Fruit fly (Drosophila melanogaster) whole organism, wandering third instar larva: ENCODE measurements around the gene RpL30.

Experiments
- Abd-B ChIP-seq: fragments of >200 bp; optimal IDR thresholded peaks from 2 replicates; lab custom pipeline; 2017; ENCODE audit warnings: missing biosample characterization, missing genetic modification characterization
- CG32264 ChIP-seq: fragments of 200-800 bp; sonication (Bioruptor generic); optimal IDR thresholded peaks from 2 replicates; lab custom pipeline; 2016; ENCODE audit warnings: missing biosample characterization, missing genetic modification characterization
- CG9705 ChIP-seq: fragments of 200-800 bp; sonication (Bioruptor generic); optimal IDR thresholded peaks from 2 replicates; lab custom pipeline; 2018; ENCODE audit warnings: missing biosample characterization, mild to moderate bottlenecking, missing genetic modification characterization
- Dfd ChIP-seq: fragments of >200 bp; optimal IDR thresholded peaks from 2 replicates; lab custom pipeline; 2017; ENCODE audit warnings: missing biosample characterization, missing genetic modification characterization
- Dif ChIP-seq: fragments of 200-275, 200-300 bp; sonication (Bioruptor generic); optimal IDR thresholded peaks from 2 replicates; lab custom pipeline; 2018; ENCODE audit warnings: missing biosample characterization, missing genetic modification characterization; ENCODE audit not compliant: partially characterized antibody
- GATAd ChIP-seq: sonication (Bioruptor generic); optimal IDR thresholded peaks from 2 replicates; lab custom pipeline; 2016; ENCODE audit warnings: missing biosample characterization, missing genetic modification characterization
- HLH106 ChIP-seq: fragments of 200-800 bp; optimal IDR thresholded peaks from 3 replicates; lab custom pipeline; 2019; ENCODE audit warnings: missing biosample characterization, mild to moderate bottlenecking, missing genetic modification characterization, moderate library complexity
- Hnf4 ChIP-seq: fragments of 200-800 bp; sonication (Bioruptor generic); optimal IDR thresholded peaks from 2 replicates; lab custom pipeline; 2016; ENCODE audit warnings: missing biosample characterization, mild to moderate bottlenecking, missing genetic modification characterization
- Hr78 ChIP-seq: fragments of >200 bp; optimal IDR thresholded peaks from 2 replicates; lab custom pipeline; 2017; ENCODE audit warnings: missing biosample characterization, missing genetic modification characterization
- Hr83 ChIP-seq: fragments of 200-300 bp; sonication (Bioruptor generic); optimal IDR thresholded peaks from 2 replicates; lab custom pipeline; 2016; ENCODE audit warnings: missing biosample characterization, mild to moderate bottlenecking, missing genetic modification characterization, moderate library complexity; ENCODE audit not compliant: poor library complexity, severe bottlenecking
- Jra ChIP-seq: sonication (Bioruptor generic); optimal IDR thresholded peaks from 2 replicates; lab custom pipeline; 2016; ENCODE audit warnings: missing biosample characterization, missing genetic modification characterization
- Mio ChIP-seq: sonication (Bioruptor generic); optimal IDR thresholded peaks from 2 replicates; lab custom pipeline; 2016; ENCODE audit warnings: missing biosample characterization, missing genetic modification characterization
- N ChIP-seq: fragments of >200 bp; optimal IDR thresholded peaks from 2 replicates; lab custom pipeline; 2018; ENCODE audit warnings: missing biosample characterization, missing external identifiers, missing genetic modification characterization
- OdsH ChIP-seq: fragments of 200-800 bp; sonication (Bioruptor generic); optimal IDR thresholded peaks from 2 replicates; lab custom pipeline; 2016; ENCODE audit warnings: missing biosample characterization, mild to moderate bottlenecking, missing genetic modification characterization
- Rel ChIP-seq, 2 experiments: fragments of 200-800 bp; sonication (Bioruptor generic) in 1 of 2; optimal IDR thresholded peaks; 2 replicates in 1 of 2; 3 replicates in 1 of 2; lab custom pipeline; 2016 to 2019; ENCODE audit warnings: mild to moderate bottlenecking in 2 of 2, missing biosample characterization in 2 of 2, missing genetic modification characterization in 2 of 2, moderate library complexity in 1 of 2
- Sp1 ChIP-seq: fragments of 200-800 bp; sonication (Bioruptor generic); optimal IDR thresholded peaks from 3 replicates; lab custom pipeline; 2019; ENCODE audit warnings: missing biosample characterization, mild to moderate bottlenecking, missing genetic modification characterization, moderate library complexity
- Vsx2 ChIP-seq: fragments of 200-300, 225-300 bp; sonication (Bioruptor generic); optimal IDR thresholded peaks from 2 replicates; lab custom pipeline; 2018; ENCODE audit warnings: missing biosample characterization, missing genetic modification characterization; ENCODE audit not compliant: partially characterized antibody
- br ChIP-seq: fragments of 200-800 bp; sonication (Bioruptor generic); optimal IDR thresholded peaks from 2 replicates; lab custom pipeline; 2016; ENCODE audit warnings: missing biosample characterization, missing genetic modification characterization
- brk ChIP-seq: fragments of 200-800 bp; sonication (Bioruptor generic); optimal IDR thresholded peaks from 2 replicates; lab custom pipeline; 2016; ENCODE audit warnings: missing biosample characterization, mild to moderate bottlenecking, missing genetic modification characterization
- dl ChIP-seq, 2 experiments: fragments of 175-275, 200-275 bp in 1 of 2; fragments of 200-275 bp in 1 of 2; sonication (Bioruptor generic); optimal IDR thresholded peaks; lab custom pipeline; 2018; ENCODE audit warnings: mild to moderate bottlenecking in 2 of 2, missing biosample characterization in 2 of 2, missing genetic modification characterization in 2 of 2, moderate library complexity in 2 of 2; ENCODE audit not compliant: partially characterized antibody in 2 of 2, insufficient read depth in 1 of 2
- dmrt93B ChIP-seq: fragments of 200-800 bp; sonication (Bioruptor generic); optimal IDR thresholded peaks from 2 replicates; lab custom pipeline; 2018; ENCODE audit warnings: missing biosample characterization, mild to moderate bottlenecking, missing genetic modification characterization
- dsf ChIP-seq: sonication (Bioruptor generic); optimal IDR thresholded peaks from 2 replicates; lab custom pipeline; 2016; ENCODE audit warnings: missing biosample characterization, missing genetic modification characterization, borderline replicate concordance
- ey ChIP-seq: fragments of 200-800 bp; sonication (Bioruptor generic); optimal IDR thresholded peaks from 2 replicates; lab custom pipeline; 2016; ENCODE audit warnings: missing biosample characterization, missing genetic modification characterization
- foxo ChIP-seq, 2 experiments: fragments of 200-800 bp; sonication (Bioruptor generic); optimal IDR thresholded peaks; 2 replicates in 1 of 2; 3 replicates in 1 of 2; lab custom pipeline; 2016 to 2017; ENCODE audit warnings: missing biosample characterization in 2 of 2, missing genetic modification characterization in 2 of 2
- fru ChIP-seq: fragments of 200-800 bp; sonication (Bioruptor generic); optimal IDR thresholded peaks from 3 replicates; lab custom pipeline; 2016; ENCODE audit warnings: missing biosample characterization, mild to moderate bottlenecking, missing genetic modification characterization
- h ChIP-seq: fragments of 200-800 bp; sonication (Bioruptor generic); optimal IDR thresholded peaks from 3 replicates; lab custom pipeline; 2016; ENCODE audit warnings: missing biosample characterization, mild to moderate bottlenecking, missing genetic modification characterization
- jim ChIP-seq: fragments of 175-275, 200-325 bp; sonication (Bioruptor generic); optimal IDR thresholded peaks from 2 replicates; lab custom pipeline; 2016; ENCODE audit warnings: missing biosample characterization, mild to moderate bottlenecking, missing genetic modification characterization
- lola ChIP-seq: fragments of >200 bp; optimal IDR thresholded peaks from 2 replicates; lab custom pipeline; 2017; ENCODE audit warnings: missing biosample characterization, missing genetic modification characterization
- pan ChIP-seq: fragments of >200 bp; optimal IDR thresholded peaks from 2 replicates; lab custom pipeline; 2017
- psq ChIP-seq: fragments of 200-800 bp; sonication (Bioruptor generic); optimal IDR thresholded peaks from 3 replicates; lab custom pipeline; 2017; ENCODE audit warnings: missing biosample characterization, mild to moderate bottlenecking, missing genetic modification characterization, moderate library complexity
- rgr ChIP-seq: fragments of 200-800 bp; sonication (Bioruptor generic); optimal IDR thresholded peaks from 3 replicates; lab custom pipeline; 2016; ENCODE audit warnings: missing biosample characterization, mild to moderate bottlenecking, missing genetic modification characterization
- sage ChIP-seq: fragments of 200-800 bp; sonication (Bioruptor generic); optimal IDR thresholded peaks from 2 replicates; lab custom pipeline; 2016; ENCODE audit warnings: missing biosample characterization, mild to moderate bottlenecking, missing genetic modification characterization
- sv ChIP-seq: fragments of 200-800 bp; sonication (Bioruptor generic); optimal IDR thresholded peaks from 3 replicates; lab custom pipeline; 2016; ENCODE audit warnings: missing biosample characterization, missing genetic modification characterization
- tai ChIP-seq: sonication (Bioruptor generic); optimal IDR thresholded peaks from 2 replicates; lab custom pipeline; 2016; ENCODE audit warnings: missing biosample characterization, missing genetic modification characterization
- usp ChIP-seq: fragments of >200 bp; optimal IDR thresholded peaks from 2 replicates; lab custom pipeline; 2017; ENCODE audit warnings: missing biosample characterization, missing genetic modification characterization
- woc ChIP-seq: sonication (Bioruptor generic); optimal IDR thresholded peaks from 2 replicates; lab custom pipeline; 2016; ENCODE audit warnings: missing biosample characterization, mild to moderate bottlenecking, missing genetic modification characterization

RpL30 gene

DNA sequence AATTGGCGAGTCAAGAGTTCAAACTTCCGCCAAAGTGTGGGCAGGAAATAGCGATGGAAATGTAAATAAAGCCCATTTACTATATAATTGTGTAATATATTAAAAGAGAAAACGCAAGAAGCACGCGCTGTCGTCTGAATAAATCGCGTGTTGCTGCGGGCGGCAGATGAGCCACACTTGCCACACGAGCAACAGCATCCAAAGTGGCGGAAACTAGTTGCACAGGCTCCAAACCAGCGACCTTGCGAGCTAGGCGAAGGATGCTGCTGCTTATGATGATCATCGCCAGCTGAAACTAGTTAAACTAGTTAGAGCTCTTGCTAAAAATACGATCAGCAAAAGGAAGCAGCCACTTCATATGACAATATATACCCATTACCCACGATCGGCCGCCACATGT is 29.7 kb downstream of the RpL30 start:
- no peak for TF ChIP-seq h (GFP tag; lab: Kevin White, UChicago)
- TF ChIP-seq CG9705 (GFP tag; lab: Kevin White, UChicago), result no peak
- no peak for TF ChIP-seq lola (GFP tag; lab: Kevin White, UChicago)
- no peak for TF ChIP-seq Dif (GFP tag; lab: Kevin White, UChicago)
- TF ChIP-seq Dfd (GFP tag; lab: Kevin White, UChicago), result no peak
- no peak for TF ChIP-seq CG32264 (GFP tag; lab: Kevin White, UChicago)
- no peak for TF ChIP-seq woc (GFP tag; lab: Kevin White, UChicago)
- no peak for TF ChIP-seq dsf (GFP tag; lab: Kevin White, UChicago)
- TF ChIP-seq rgr, result no peak
- TF ChIP-seq jim (GFP tag; lab: Kevin White, UChicago), result no peak
- no peak for TF ChIP-seq Hnf4 (GFP tag; lab: Kevin White, UChicago)
- TF ChIP-seq, all 38 proteins: peak for 0

DNA sequence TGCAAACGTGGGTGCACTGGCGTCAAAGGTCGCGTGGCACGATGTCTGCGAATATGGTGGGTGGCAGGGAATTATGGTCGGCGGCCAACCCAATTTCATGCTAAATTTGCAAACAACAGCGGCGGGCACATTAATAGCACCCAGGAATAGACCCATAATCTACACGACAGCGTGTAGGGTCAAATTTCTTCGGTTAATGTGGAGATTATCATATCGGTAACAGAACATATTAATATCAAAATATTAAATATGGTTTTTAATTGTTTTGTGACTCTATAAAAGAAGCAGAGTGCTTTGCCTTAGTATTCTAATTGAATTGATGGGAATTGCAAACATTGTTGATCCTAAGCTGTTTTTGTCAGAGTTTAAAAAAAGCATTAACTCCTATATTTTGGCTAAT is 30.2 kb downstream of the RpL30 start:
- no peak for TF ChIP-seq Sp1 (GFP tag; lab: Kevin White, UChicago)
- no peak for TF ChIP-seq CG9705 (GFP tag; lab: Kevin White, UChicago)
- no peak for TF ChIP-seq usp (GFP tag; lab: Kevin White, UChicago)
- no peak for TF ChIP-seq Abd-B (GFP tag; lab: Kevin White, UChicago)
- no peak for TF ChIP-seq dmrt93B (GFP tag; lab: Kevin White, UChicago)
- no peak for TF ChIP-seq woc (GFP tag; lab: Kevin White, UChicago)
- TF ChIP-seq GATAd, result no peak
- no peak for TF ChIP-seq Rel (GFP tag; optimal IDR thresholded peaks at IDR 0.05; lab: Kevin White, UChicago)
- no peak for TF ChIP-seq Rel (tag; optimal IDR thresholded peaks at IDR 0.05; lab: Kevin White, UChicago)

DNA sequence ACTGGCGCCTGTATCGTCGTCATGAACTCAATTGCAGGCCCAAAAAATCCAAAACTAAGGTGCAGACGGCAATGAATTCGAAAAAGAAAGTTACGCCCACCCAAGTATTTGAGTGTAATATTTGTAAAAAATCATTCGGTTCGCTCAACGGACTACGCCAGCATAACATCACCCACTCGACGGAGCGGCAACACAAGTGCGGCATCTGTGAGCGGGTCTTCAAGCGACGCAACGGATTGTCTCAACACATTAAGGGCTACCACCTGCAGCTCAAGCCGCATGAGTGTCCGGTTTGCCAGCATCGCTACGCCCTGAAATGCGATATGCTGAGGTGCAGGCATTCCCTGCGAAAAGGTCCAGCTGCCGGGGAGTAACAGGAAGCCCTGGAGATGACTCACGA is 32.4 kb downstream of the RpL30 start:
- TF ChIP-seq lola (GFP tag; lab: Kevin White, UChicago) (no peak), rgr (no peak), Dif (GFP tag; lab: Kevin White, UChicago) (no peak), Hr83 (GFP tag; lab: Kevin White, UChicago) (no peak), Abd-B (GFP tag; lab: Kevin White, UChicago) (no peak), foxo (GFP tag; optimal IDR thresholded peaks at IDR 0.05; lab: Kevin White, UChicago) (no peak), fru (GFP tag; lab: Kevin White, UChicago) (no peak), ey (GFP tag; lab: Kevin White, UChicago) (no peak), Hr78 (no peak), Vsx2 (GFP tag; lab: Kevin White, UChicago) (no peak), Rel (GFP tag; optimal IDR thresholded peaks at IDR 0.05; lab: Kevin White, UChicago) (no peak), Rel (tag; optimal IDR thresholded peaks at IDR 0.05; lab: Kevin White, UChicago) (no peak), woc (GFP tag; lab: Kevin White, UChicago) (no peak), CG32264 (GFP tag; lab: Kevin White, UChicago) (no peak), brk (GFP tag; lab: Kevin White, UChicago) (no peak)
- TF ChIP-seq, all 38 proteins: peak for 0

DNA sequence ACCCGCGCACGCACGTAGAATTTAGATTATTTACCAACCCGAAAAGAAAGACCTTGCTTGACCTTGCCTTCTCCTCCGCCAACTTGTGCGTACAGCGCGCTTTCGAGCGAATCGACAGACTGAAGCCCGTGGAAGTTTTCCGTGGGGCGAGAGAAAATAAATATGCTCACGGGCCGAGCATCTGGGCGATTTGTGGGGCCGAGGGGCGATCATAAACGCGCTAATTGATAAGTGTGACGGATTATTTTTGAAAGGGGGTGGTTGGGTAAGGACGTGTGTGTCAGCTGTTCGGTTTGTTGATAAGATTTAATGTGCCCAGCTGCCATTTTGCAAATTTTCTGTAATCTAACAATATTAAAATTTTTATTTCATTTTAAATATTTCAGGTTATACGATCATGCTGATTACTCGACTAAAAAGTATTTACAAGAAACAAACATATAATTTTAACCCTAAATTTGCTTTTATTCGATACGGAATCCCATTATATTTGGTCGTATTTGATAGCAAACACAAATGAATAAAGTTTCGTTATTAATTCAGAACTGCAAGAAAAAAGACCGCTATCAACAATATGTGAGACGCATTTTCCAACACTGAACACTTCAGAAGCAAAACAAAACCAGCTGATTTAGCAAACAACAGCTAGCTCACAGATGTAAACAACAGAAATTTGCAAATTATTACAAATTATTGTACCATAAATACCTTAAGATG is 34.9 kb downstream of the RpL30 start, which contains the start of the genes L2HGDH and CG10431:
TSS of gene L2HGDH (minus strand) at position 386 of the 717 bp plus-strand sequence.
TSS of gene CG10431 (plus strand) at position 648 of the 717 bp plus-strand sequence.
- TF ChIP-seq Abd-B (GFP tag; lab: Kevin White, UChicago), result no peak
- TF ChIP-seq sv (GFP tag; lab: Kevin White, UChicago), result peak; percentile 48
- peak; percentile 32 for TF ChIP-seq dsf (GFP tag; lab: Kevin White, UChicago)
- TF ChIP-seq Sp1 (GFP tag; lab: Kevin White, UChicago), result peak; percentile 85
- peak; percentile 24 for TF ChIP-seq sage
- no peak for TF ChIP-seq dmrt93B (GFP tag; lab: Kevin White, UChicago)
- peak; percentile 60 for TF ChIP-seq Dif (GFP tag; lab: Kevin White, UChicago)
- TF ChIP-seq psq (GFP tag; lab: Kevin White, UChicago), result peak; percentile 57
- peak; percentile 78 for TF ChIP-seq OdsH
- TF ChIP-seq ey (GFP tag; lab: Kevin White, UChicago), result peak; percentile 52
- TF ChIP-seq GATAd, result peak; percentile 64
- TF ChIP-seq usp (GFP tag; lab: Kevin White, UChicago), result no peak
- TF ChIP-seq lola (GFP tag; lab: Kevin White, UChicago), result no peak
- TF ChIP-seq CG32264 (GFP tag; lab: Kevin White, UChicago), result peak; percentile 20
- peak; percentile 57 for TF ChIP-seq woc (GFP tag; lab: Kevin White, UChicago)
- no peak for TF ChIP-seq pan (lab: Kevin White, UChicago)
- TF ChIP-seq Rel (GFP tag; optimal IDR thresholded peaks at IDR 0.05; lab: Kevin White, UChicago), result no peak
- peak; percentile 57 for TF ChIP-seq Rel (tag; optimal IDR thresholded peaks at IDR 0.05; lab: Kevin White, UChicago)
- TF ChIP-seq Vsx2 (GFP tag; lab: Kevin White, UChicago), result no peak
- peak; percentile 71 for TF ChIP-seq br (GFP tag; lab: Kevin White, UChicago)
- peak; percentile 79 for TF ChIP-seq Jra (GFP tag; lab: Kevin White, UChicago)
- no peak for TF ChIP-seq Mio (GFP tag; lab: Kevin White, UChicago)
- TF ChIP-seq foxo (GFP tag; optimal IDR thresholded peaks at IDR 0.05; lab: Kevin White, UChicago), result peak in 1 of 2 experiments; percentile 81
- peak; percentile 80 for TF ChIP-seq HLH106 (tag; lab: Kevin White, UChicago)
- peak; percentile 83 for TF ChIP-seq h (GFP tag; lab: Kevin White, UChicago)
- peak; percentile 76 for TF ChIP-seq rgr
- TF ChIP-seq N, result no peak
- no peak for TF ChIP-seq brk (GFP tag; lab: Kevin White, UChicago)
- TF ChIP-seq dl (GFP tag; optimal IDR thresholded peaks at IDR 0.05; lab: Kevin White, UChicago; ENCODE audit: insufficient read depth in 1 of 2, partially characterized antibody in 2 of 2), result no peak
- TF ChIP-seq Hnf4 (GFP tag; lab: Kevin White, UChicago), result peak; percentile 77
- no peak for TF ChIP-seq tai (GFP tag; lab: Kevin White, UChicago)
- TF ChIP-seq CG9705 (GFP tag; lab: Kevin White, UChicago), result peak; percentile 69
- no peak for TF ChIP-seq Dfd (GFP tag; lab: Kevin White, UChicago)
- peak; percentile 79 for TF ChIP-seq fru (GFP tag; lab: Kevin White, UChicago)
- TF ChIP-seq Hr78, result no peak
